In genomic region chr2L:2878188-2878587, dm6 we compare ENCODE assay signal across 1 fruit fly cellular context.
TF ChIP-seq lines count a peak whose summit lies in the region.

TSS of gene Prx6a (minus strand) at chr2L:2878232.
TSS of gene Sbat (plus strand) at chr2L:2878344.

TF ChIP-seq in whole organism, embryonic, 481 proteins besides CTCF, POLR2A, EP300 and RAD21 (continued from another document and continues in another):
- peak; percentile 87 for TF ChIP-seq ranshi (GFP tag; IDR thresholded peaks at IDR 0.05; lab: Robert Waterston, UW)
- TF ChIP-seq CG2199 (GFP tag; IDR thresholded peaks at IDR 0.05; lab: Robert Waterston, UW), result no peak
- peak; percentile 50; the same call in 2 of the 4 replicates for TF ChIP-seq Dll (GFP tag; IDR thresholded peaks at IDR 0.05; lab: Robert Waterston, UW; ENCODE audit: partially characterized antibody)
- no peak for TF ChIP-seq ems (GFP tag; optimal IDR thresholded peaks at IDR 0.05; lab: Kevin White, UChicago)
- no peak for TF ChIP-seq Drgx (GFP tag; IDR thresholded peaks at IDR 0.05; lab: Robert Waterston, UW)
- peak; percentile 75 for TF ChIP-seq HmgD (GFP tag; optimal IDR thresholded peaks at IDR 0.05; lab: Kevin White, UChicago)
- TF ChIP-seq Hmr (GFP tag; optimal IDR thresholded peaks at IDR 0.05; lab: Kevin White, UChicago), result peak; percentile 78
- TF ChIP-seq CG2678 (tag; optimal IDR thresholded peaks at IDR 0.05; lab: Kevin White, UChicago), result peak; percentile 81
- TF ChIP-seq ftz-f1 (GFP tag; optimal IDR thresholded peaks at IDR 0.05; lab: Kevin White, UChicago), result no peak
- TF ChIP-seq caup (GFP tag; optimal IDR thresholded peaks at IDR 0.05; lab: Kevin White, UChicago; ENCODE audit: severe bottlenecking), result peak; percentile 56
- peak; percentile 75 for TF ChIP-seq shn (GFP tag; optimal IDR thresholded peaks at IDR 0.05; lab: Kevin White, UChicago)
- TF ChIP-seq ci (GFP tag; IDR thresholded peaks at IDR 0.05; lab: Robert Waterston, UW), result peak; percentile 50; the same call in 1 of the 3 replicates
- TF ChIP-seq CG6654 (GFP tag; optimal IDR thresholded peaks at IDR 0.05; lab: Kevin White, UChicago), result no peak
- peak; percentile 79 for TF ChIP-seq ind (GFP tag; optimal IDR thresholded peaks at IDR 0.05; lab: Kevin White, UChicago)
- TF ChIP-seq Hmx (GFP tag; optimal IDR thresholded peaks at IDR 0.05; lab: Kevin White, UChicago), result no peak
- peak; percentile 4 for TF ChIP-seq nau (GFP tag; optimal IDR thresholded peaks at IDR 0.05; lab: Kevin White, UChicago)
- peak; percentile 35 to 60 for TF ChIP-seq chif (GFP tag; optimal IDR thresholded peaks at IDR 0.05; lab: Kevin White, UChicago)
- no peak for TF ChIP-seq wek (GFP tag; optimal IDR thresholded peaks at IDR 0.05; lab: Kevin White, UChicago)
- 0 out of 2 replicates have a peak, but pooled peaks have one; percentile 28 for TF ChIP-seq CG4730 (GFP tag; IDR thresholded peaks at IDR 0.05; lab: Robert Waterston, UW)
- no peak for TF ChIP-seq Rx (GFP tag; IDR thresholded peaks at IDR 0.05; lab: Robert Waterston, UW)
- no peak for TF ChIP-seq CG6254 (GFP tag; optimal IDR thresholded peaks at IDR 0.05; lab: Kevin White, UChicago)
- no peak for TF ChIP-seq cato (GFP tag; optimal IDR thresholded peaks at IDR 0.05; lab: Kevin White, UChicago; ENCODE audit: borderline replicate concordance)
- peak; percentile 62 for TF ChIP-seq chn (GFP tag; optimal IDR thresholded peaks at IDR 0.05; lab: Kevin White, UChicago)
- TF ChIP-seq al (GFP tag; IDR thresholded peaks at IDR 0.05; lab: Robert Waterston, UW), result peak; percentile 61
- peak; percentile 62 for TF ChIP-seq CG14441 (GFP tag; IDR thresholded peaks at IDR 0.05; lab: Robert Waterston, UW)
- peak; percentile 95 for TF ChIP-seq sens (GFP tag; lab: Kevin White, UChicago)
- TF ChIP-seq CG14667 (GFP tag; IDR thresholded peaks at IDR 0.05; lab: Robert Waterston, UW), result no peak
- TF ChIP-seq Spps (tag; optimal IDR thresholded peaks at IDR 0.05; lab: Kevin White, UChicago), result peak; percentile 38
- TF ChIP-seq tna (GFP tag; IDR thresholded peaks at IDR 0.05; lab: Robert Waterston, UW; ENCODE audit: partially characterized antibody), result no peak
- TF ChIP-seq fd3F (GFP tag; optimal IDR thresholded peaks at IDR 0.05; lab: Kevin White, UChicago), result peak; percentile 60
- peak; percentile 85 for TF ChIP-seq CG9817 (tag; optimal IDR thresholded peaks at IDR 0.05; lab: Kevin White, UChicago)
- TF ChIP-seq CG14050 (GFP tag; IDR thresholded peaks at IDR 0.05; lab: Robert Waterston, UW), result peak; percentile 48; the same call in 2 of the 3 replicates
- TF ChIP-seq Optix (GFP tag; IDR thresholded peaks at IDR 0.05; lab: Robert Waterston, UW), result peak; percentile 53; the same call in 2 of the 3 replicates
- TF ChIP-seq CG33213 (GFP tag; optimal IDR thresholded peaks at IDR 0.05; lab: Kevin White, UChicago), result peak; percentile 69
- no peak for TF ChIP-seq gce (GFP tag; IDR thresholded peaks at IDR 0.05; lab: Robert Waterston, UW)
- TF ChIP-seq amos (GFP tag; IDR thresholded peaks at IDR 0.05; lab: Robert Waterston, UW; ENCODE audit: partially characterized antibody), result peak; percentile 33; the same call in 1 of the 2 replicates
- peak in 1 of 2 experiments; percentile 66 for TF ChIP-seq bsh (GFP tag; optimal IDR thresholded peaks at IDR 0.05; lab: Kevin White, UChicago)
- peak; percentile 36; the same call in 1 of the 2 replicates for TF ChIP-seq CG32772 (GFP tag; IDR thresholded peaks at IDR 0.05; lab: Robert Waterston, UW)
- TF ChIP-seq luna (GFP tag; optimal IDR thresholded peaks at IDR 0.05; lab: Kevin White, UChicago), result peak; percentile 77
- TF ChIP-seq CG43689 (GFP tag; IDR thresholded peaks at IDR 0.05; lab: Robert Waterston, UW), result no peak
- TF ChIP-seq CG11696 (GFP tag; IDR thresholded peaks at IDR 0.05; lab: Robert Waterston, UW), result no peak
- peak; percentile 45 for TF ChIP-seq en (GFP tag; optimal IDR thresholded peaks at IDR 0.05; lab: Kevin White, UChicago)
- TF ChIP-seq ttk (GFP tag; IDR thresholded peaks at IDR 0.05; lab: Robert Waterston, UW), result 0 out of 2 replicates have a peak, but pooled peaks have one; percentile 8
- peak; percentile 74 for TF ChIP-seq Atf6 (GFP tag; IDR thresholded peaks at IDR 0.05; lab: Robert Waterston, UW)
- TF ChIP-seq CG9437 (GFP tag; optimal IDR thresholded peaks at IDR 0.05; lab: Kevin White, UChicago), result no peak
- peak; percentile 77 for TF ChIP-seq pum (GFP tag; optimal IDR thresholded peaks at IDR 0.05; lab: Kevin White, UChicago)
- peak; percentile 24 for TF ChIP-seq gcm (GFP tag; optimal IDR thresholded peaks at IDR 0.05; lab: Kevin White, UChicago)
- TF ChIP-seq Bteb2 (GFP tag; optimal IDR thresholded peaks at IDR 0.05; lab: Kevin White, UChicago), result peak; percentile 47
- TF ChIP-seq ken (GFP tag; IDR thresholded peaks at IDR 0.05; lab: Robert Waterston, UW), result peak; percentile 60; the same call in 2 of the 3 replicates
- TF ChIP-seq abd-A (tag; optimal IDR thresholded peaks at IDR 0.05; lab: Kevin White, UChicago), result peak; percentile 67
- TF ChIP-seq CG14965 (GFP tag; optimal IDR thresholded peaks at IDR 0.05; lab: Kevin White, UChicago; ENCODE audit: borderline replicate concordance), result no peak
- TF ChIP-seq dysf (GFP tag; IDR thresholded peaks at IDR 0.05; lab: Robert Waterston, UW), result peak; percentile 74
- peak; percentile 62 for TF ChIP-seq CG4328 (GFP tag; optimal IDR thresholded peaks at IDR 0.05; lab: Kevin White, UChicago)
- TF ChIP-seq Side (GFP tag; optimal IDR thresholded peaks at IDR 0.05; lab: Kevin White, UChicago), result peak; percentile 77
- no peak for TF ChIP-seq br (optimal IDR thresholded peaks at IDR 0.05; lab: Kevin White, UChicago)
- TF ChIP-seq BtbVII (GFP tag; optimal IDR thresholded peaks at IDR 0.05; lab: Kevin White, UChicago), result no peak
- no peak for TF ChIP-seq CG2875 (GFP tag; optimal IDR thresholded peaks at IDR 0.05; lab: Kevin White, UChicago)
- TF ChIP-seq CG34422 (GFP tag; IDR thresholded peaks at IDR 0.05; lab: Robert Waterston, UW), result peak; percentile 83
- TF ChIP-seq slbo (GFP tag; IDR thresholded peaks at IDR 0.05; lab: Robert Waterston, UW), result peak; percentile 79
- no peak for TF ChIP-seq slou (GFP tag; optimal IDR thresholded peaks at IDR 0.05; lab: Kevin White, UChicago)
- peak; percentile 67 for TF ChIP-seq tx (GFP tag; optimal IDR thresholded peaks at IDR 0.05; lab: Kevin White, UChicago)
- TF ChIP-seq Eip74EF (GFP tag; optimal IDR thresholded peaks at IDR 0.05; lab: Kevin White, UChicago), result no peak
- TF ChIP-seq NfI (GFP tag; optimal IDR thresholded peaks at IDR 0.05; lab: Kevin White, UChicago), result peak; percentile 72
- TF ChIP-seq GATAe (GFP tag; conservative IDR thresholded peaks at IDR 0.05; lab: Robert Waterston, UW), result no peak; the same call in 1 of the 2 replicates
- peak; percentile 76 for TF ChIP-seq CG15696 (tag; optimal IDR thresholded peaks at IDR 0.05; lab: Kevin White, UChicago)
- TF ChIP-seq lbe (GFP tag; optimal IDR thresholded peaks at IDR 0.05; lab: Kevin White, UChicago), result peak; percentile 48
- TF ChIP-seq PHDP (tag; optimal IDR thresholded peaks at IDR 0.05; lab: Kevin White, UChicago), result peak; percentile 67
- TF ChIP-seq CG31441 (GFP tag; IDR thresholded peaks at IDR 0.05; lab: Robert Waterston, UW), result peak; percentile 34
- TF ChIP-seq Xbp1 (GFP tag; optimal IDR thresholded peaks at IDR 0.05; lab: Kevin White, UChicago), result peak; percentile 79
- no peak for TF ChIP-seq sna (GFP tag; IDR thresholded peaks at IDR 0.05; lab: Robert Waterston, UW; ENCODE audit: partially characterized antibody)
- no peak for TF ChIP-seq Hr78 (GFP tag; optimal IDR thresholded peaks at IDR 0.05; lab: Kevin White, UChicago)
- peak; percentile 38 for TF ChIP-seq D19A (tag; optimal IDR thresholded peaks at IDR 0.05; lab: Kevin White, UChicago)
- TF ChIP-seq CG10321 (GFP tag; IDR thresholded peaks at IDR 0.05; lab: Robert Waterston, UW), result no peak
- TF ChIP-seq nom (GFP tag; optimal IDR thresholded peaks at IDR 0.05; lab: Kevin White, UChicago), result peak; percentile 32
- 0 out of 2 replicates have a peak, but pooled peaks have one; percentile 30 for TF ChIP-seq gsb (GFP tag; IDR thresholded peaks at IDR 0.05; lab: Robert Waterston, UW)
- TF ChIP-seq Lhr (GFP tag; optimal IDR thresholded peaks at IDR 0.05; lab: Kevin White, UChicago), result peak; percentile 55
- 0 out of 2 replicates have a peak, but pooled peaks have one; percentile 20 for TF ChIP-seq cas (GFP tag; IDR thresholded peaks at IDR 0.05; lab: Robert Waterston, UW)
- peak; percentile 56 for TF ChIP-seq Hr3 (GFP tag; optimal IDR thresholded peaks at IDR 0.05; lab: Kevin White, UChicago)
- TF ChIP-seq CG17912 (GFP tag; optimal IDR thresholded peaks at IDR 0.05; lab: Kevin White, UChicago), result no peak
- TF ChIP-seq CHES-1-like (GFP tag; optimal IDR thresholded peaks at IDR 0.05; lab: Kevin White, UChicago), result peak; percentile 83
- TF ChIP-seq sc (optimal IDR thresholded peaks at IDR 0.05; lab: Kevin White, UChicago), result no peak
- TF ChIP-seq sc (GFP tag; optimal IDR thresholded peaks at IDR 0.05; lab: Kevin White, UChicago), result no peak
- no peak for TF ChIP-seq CG11695 (GFP tag; IDR thresholded peaks at IDR 0.05; lab: Robert Waterston, UW)
- TF ChIP-seq D19B (GFP tag; optimal IDR thresholded peaks at IDR 0.05; lab: Kevin White, UChicago), result peak; percentile 47
- peak; percentile 80 for TF ChIP-seq CG10543 (GFP tag; optimal IDR thresholded peaks at IDR 0.05; lab: Kevin White, UChicago)
- peak; percentile 75 for TF ChIP-seq sob (GFP tag; IDR thresholded peaks at IDR 0.05; lab: Robert Waterston, UW)
- TF ChIP-seq scrt (GFP tag; optimal IDR thresholded peaks at IDR 0.05; lab: Kevin White, UChicago), result peak; percentile 57
- TF ChIP-seq CG16813 (GFP tag; IDR thresholded peaks at IDR 0.05; lab: Robert Waterston, UW; ENCODE audit: partially characterized antibody), result peak; percentile 36; the same call in 1 of the 3 replicates
- peak; percentile 50 for TF ChIP-seq Sox100B (GFP tag; optimal IDR thresholded peaks at IDR 0.05; lab: Kevin White, UChicago)
- TF ChIP-seq disco-r (GFP tag; optimal IDR thresholded peaks at IDR 0.05; lab: Kevin White, UChicago), result peak; percentile 51
- TF ChIP-seq CG9727 (GFP tag; optimal IDR thresholded peaks at IDR 0.05; lab: Kevin White, UChicago), result peak; percentile 49
- TF ChIP-seq CG17612 (GFP tag; IDR thresholded peaks at IDR 0.05; lab: Robert Waterston, UW), result no peak
- peak; percentile 71 for TF ChIP-seq CG3847 (GFP tag; IDR thresholded peaks at IDR 0.05; lab: Robert Waterston, UW)
- TF ChIP-seq cg (GFP tag; optimal IDR thresholded peaks at IDR 0.05; lab: Kevin White, UChicago), result peak; percentile 95
- peak; percentile 59 for TF ChIP-seq CG30020 (tag; optimal IDR thresholded peaks at IDR 0.05; lab: Kevin White, UChicago)
- peak; percentile 60 for TF ChIP-seq fd96Cb (tag; optimal IDR thresholded peaks at IDR 0.05; lab: Kevin White, UChicago)
- TF ChIP-seq Med (GFP tag; lab: Kevin White, UChicago), result peak; percentile 95
- TF ChIP-seq zfh2 (GFP tag; optimal IDR thresholded peaks at IDR 0.05; lab: Kevin White, UChicago), result peak; percentile 85
- peak; percentile 56; the same call in 2 of the 4 replicates for TF ChIP-seq Gug (GFP tag; IDR thresholded peaks at IDR 0.05; lab: Robert Waterston, UW)
- no peak for TF ChIP-seq CG10565 (GFP tag; optimal IDR thresholded peaks at IDR 0.05; lab: Kevin White, UChicago)
- peak; percentile 65 for TF ChIP-seq CG10979 (tag; optimal IDR thresholded peaks at IDR 0.05; lab: Kevin White, UChicago)
- TF ChIP-seq otp (GFP tag; IDR thresholded peaks at IDR 0.05; lab: Robert Waterston, UW), result no peak
- peak; percentile 73 for TF ChIP-seq CG12659 (GFP tag; optimal IDR thresholded peaks at IDR 0.05; lab: Kevin White, UChicago)
- TF ChIP-seq CG8388 (GFP tag; optimal IDR thresholded peaks at IDR 0.05; lab: Kevin White, UChicago), result peak; percentile 44
- TF ChIP-seq CG16863 (GFP tag; optimal IDR thresholded peaks at IDR 0.05; lab: Kevin White, UChicago), result peak; percentile 65
- peak; percentile 75 for TF ChIP-seq Fer3 (tag; optimal IDR thresholded peaks at IDR 0.05; lab: Kevin White, UChicago)
- TF ChIP-seq usp (GFP tag; optimal IDR thresholded peaks at IDR 0.05; lab: Kevin White, UChicago), result no peak
- TF ChIP-seq btn (GFP tag; optimal IDR thresholded peaks at IDR 0.05; lab: Kevin White, UChicago), result no peak
- peak; percentile 46 for TF ChIP-seq Ets97D (GFP tag; optimal IDR thresholded peaks at IDR 0.05; lab: Kevin White, UChicago)
- peak; percentile 7 for TF ChIP-seq yki (optimal IDR thresholded peaks at IDR 0.05; lab: Kevin White, UChicago)
- TF ChIP-seq CG4282 (GFP tag; optimal IDR thresholded peaks at IDR 0.05; lab: Kevin White, UChicago), result peak; percentile 36
- TF ChIP-seq dm (GFP tag; optimal IDR thresholded peaks at IDR 0.05; lab: Kevin White, UChicago), result peak; percentile 44
- TF ChIP-seq lilli (GFP tag; optimal IDR thresholded peaks at IDR 0.05; lab: Kevin White, UChicago), result peak; percentile 98
- peak; percentile 2 for TF ChIP-seq Hey (tag; optimal IDR thresholded peaks at IDR 0.05; lab: Kevin White, UChicago)
- TF ChIP-seq pb (GFP tag; optimal IDR thresholded peaks at IDR 0.05; lab: Kevin White, UChicago), result peak; percentile 44
- TF ChIP-seq Atf-2 (GFP tag; optimal IDR thresholded peaks at IDR 0.05; lab: Kevin White, UChicago), result peak; percentile 5
- TF ChIP-seq CG7786 (GFP tag; optimal IDR thresholded peaks at IDR 0.05; lab: Kevin White, UChicago), result peak; percentile 77
- TF ChIP-seq CG4820 (GFP tag; optimal IDR thresholded peaks at IDR 0.05; lab: Kevin White, UChicago), result peak; percentile 64
- peak; percentile 48 for TF ChIP-seq org-1 (GFP tag; optimal IDR thresholded peaks at IDR 0.05; lab: Kevin White, UChicago)
- TF ChIP-seq CG17186 (GFP tag; optimal IDR thresholded peaks at IDR 0.05; lab: Kevin White, UChicago), result peak; percentile 23
- peak; percentile 11; the same call in 1 of the 3 replicates for TF ChIP-seq H15 (GFP tag; IDR thresholded peaks at IDR 0.05; lab: Robert Waterston, UW)
- TF ChIP-seq eyg (GFP tag; optimal IDR thresholded peaks at IDR 0.05; lab: Kevin White, UChicago), result no peak
- peak; percentile 52 for TF ChIP-seq p53 (GFP tag; optimal IDR thresholded peaks at IDR 0.05; lab: Kevin White, UChicago)
- peak; percentile 60; the same call in 1 of the 2 replicates for TF ChIP-seq CG8765 (GFP tag; IDR thresholded peaks at IDR 0.05; lab: Robert Waterston, UW)
- TF ChIP-seq Dp (GFP tag; optimal IDR thresholded peaks at IDR 0.05; lab: Kevin White, UChicago), result peak; percentile 73
- no peak for TF ChIP-seq crc (GFP tag; optimal IDR thresholded peaks at IDR 0.05; lab: Kevin White, UChicago)
- no peak for TF ChIP-seq Dfd (GFP tag; optimal IDR thresholded peaks at IDR 0.05; lab: Kevin White, UChicago)
- peak; percentile 37 for TF ChIP-seq tap (tag; optimal IDR thresholded peaks at IDR 0.05; lab: Kevin White, UChicago)
- TF ChIP-seq CG8290 (GFP tag; optimal IDR thresholded peaks at IDR 0.05; lab: Kevin White, UChicago), result peak; percentile 60
- TF ChIP-seq CG8290 (tag; optimal IDR thresholded peaks at IDR 0.05; lab: Kevin White, UChicago), result peak; percentile 55 to 69
